Fruit fly (Drosophila melanogaster): Measurements from ENCODE around the gene CG3726.
"Not testable (repeated sequence)": the region's sequence is repeated elsewhere in the genome, so short reads cannot be mapped to it uniquely, and the experiment has no call there.

Gene CG3726

dm6 chrX:5941824-5942223 is 24.9 kb downstream of the CG3726 start:
- no peak for TF ChIP-seq D1 (tag; optimal IDR thresholded peaks at IDR 0.05)
- TF ChIP-seq CG14655 (GFP tag; optimal IDR thresholded peaks at IDR 0.05) = no peak
- no peak for TF ChIP-seq EcR (GFP tag; optimal IDR thresholded peaks at IDR 0.05)
- no peak for TF ChIP-seq fd96Ca (GFP tag; IDR thresholded peaks at IDR 0.05)
- TF ChIP-seq CG34367 (tag; optimal IDR thresholded peaks at IDR 0.05) = no peak
- no peak for TF ChIP-seq CG8301 (tag; optimal IDR thresholded peaks at IDR 0.05)
- TF ChIP-seq CG17806 (tag; optimal IDR thresholded peaks at IDR 0.05) = no peak
- no peak for TF ChIP-seq CG32121 (GFP tag; IDR thresholded peaks at IDR 0.05)
- no peak for TF ChIP-seq CG9948 (tag; optimal IDR thresholded peaks at IDR 0.05)
- no peak for TF ChIP-seq Snoo (tag; optimal IDR thresholded peaks at IDR 0.05)
- no peak for TF ChIP-seq rn (GFP tag; IDR thresholded peaks at IDR 0.05)
- no peak for TF ChIP-seq Pif1A (GFP tag; optimal IDR thresholded peaks at IDR 0.05)
- no peak for TF ChIP-seq CG10348 (GFP tag; IDR thresholded peaks at IDR 0.05)

dm6 chrX:5942306-5942705 is 25.4 kb downstream of the CG3726 start, which contains the start of gene CG12728:
Gene CG12728 (plus strand): TSS chrX:5942606.
- not testable (repeated sequence) for TF ChIP-seq Snoo (tag; optimal IDR thresholded peaks at IDR 0.05); rn (GFP tag; IDR thresholded peaks at IDR 0.05); Pif1B (GFP tag; optimal IDR thresholded peaks at IDR 0.05)

DNA sequence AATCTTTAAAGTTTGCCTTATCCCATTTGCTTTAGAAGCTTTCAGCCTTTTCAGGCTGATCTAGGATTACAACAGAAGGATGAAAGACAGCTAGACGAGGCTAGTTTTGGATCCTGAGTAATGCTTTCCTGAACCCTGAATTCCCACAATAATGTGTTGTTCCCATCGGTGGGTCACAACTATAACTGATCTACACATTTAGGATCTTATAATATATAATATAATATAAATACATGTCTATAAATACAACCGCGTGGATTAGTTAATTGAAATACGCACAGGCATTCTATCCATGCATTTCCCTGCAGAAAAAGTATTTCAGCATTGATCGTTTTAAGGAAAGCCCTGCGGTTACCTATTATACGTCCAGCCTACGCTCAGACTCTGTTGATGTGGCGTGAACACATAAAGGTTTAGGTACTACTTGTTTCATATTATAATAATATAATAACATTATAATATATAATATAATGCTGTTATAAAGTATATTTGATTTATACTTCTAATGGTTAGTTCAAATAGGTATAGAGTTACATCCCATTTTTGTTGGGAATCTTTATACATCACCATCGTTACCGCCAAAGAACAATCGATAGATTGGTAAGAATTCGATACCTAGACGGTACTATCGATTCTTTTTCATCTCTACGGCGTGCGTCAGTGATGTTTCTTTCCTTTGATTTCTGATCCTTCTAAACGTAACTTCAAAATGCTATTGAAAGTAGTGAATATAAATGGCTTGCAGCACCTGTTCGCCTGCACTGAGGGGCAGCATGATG is 28.3 kb downstream of the CG3726 start, which contains the start of gene CG32756:
CG32756 (plus strand) TSS at position 631 of the 779 bp plus-strand sequence.
- not testable (repeated sequence) for TF ChIP-seq CG10348 (GFP tag; IDR thresholded peaks at IDR 0.05); Snoo (tag; optimal IDR thresholded peaks at IDR 0.05); CG15710 (tag; optimal IDR thresholded peaks at IDR 0.05)

DNA sequence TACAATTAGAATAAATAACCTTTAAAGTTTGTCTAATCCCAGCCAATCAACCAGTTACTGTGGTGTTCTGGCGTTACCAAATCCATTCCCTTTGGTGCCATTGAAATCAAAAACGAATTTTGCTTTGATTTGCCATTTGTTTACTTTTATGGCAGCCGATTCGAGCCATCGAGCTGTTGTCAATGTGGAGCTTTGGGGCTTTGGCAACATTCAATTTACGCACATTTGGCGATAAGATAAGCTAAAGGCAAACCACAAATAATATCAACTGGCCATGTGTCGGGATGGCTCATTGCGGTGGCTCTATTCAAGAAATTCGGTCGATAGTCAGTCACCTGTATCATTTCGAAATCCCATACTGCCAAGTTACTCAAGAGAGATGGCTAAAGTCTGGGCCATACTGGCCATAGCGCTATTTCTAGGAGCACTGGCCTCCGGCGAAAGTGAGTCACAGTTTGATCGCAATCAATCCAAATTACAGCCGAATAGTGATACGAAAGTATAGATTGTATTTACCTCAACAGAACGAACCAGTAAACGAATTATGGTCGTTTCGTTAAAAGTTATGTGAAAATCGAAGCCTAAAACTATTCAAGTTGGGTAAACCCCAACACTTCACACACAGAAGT is 31.1 kb downstream of the CG3726 start, which contains the start of gene CG6041:
CG6041 (plus strand) TSS at position 291 of the 629 bp plus-strand sequence.
- TF ChIP-seq Pif1B (GFP tag; optimal IDR thresholded peaks at IDR 0.05) = no peak
- no peak for TF ChIP-seq CG4496 (GFP tag; IDR thresholded peaks at IDR 0.05)
- TF ChIP-seq CG34367 (tag; optimal IDR thresholded peaks at IDR 0.05) = no peak
- TF ChIP-seq CG32121 (GFP tag; IDR thresholded peaks at IDR 0.05) = no peak
- no peak for TF ChIP-seq CG15710 (tag; optimal IDR thresholded peaks at IDR 0.05)
- TF ChIP-seq Snoo (tag; optimal IDR thresholded peaks at IDR 0.05) = no peak
- TF ChIP-seq CG14655 (GFP tag; optimal IDR thresholded peaks at IDR 0.05) = no peak
- no peak for TF ChIP-seq gl (tag; optimal IDR thresholded peaks at IDR 0.05)
- TF ChIP-seq CG8159 (tag; optimal IDR thresholded peaks at IDR 0.05) = no peak
- no peak for TF ChIP-seq Pif1A (GFP tag; optimal IDR thresholded peaks at IDR 0.05)
- TF ChIP-seq fd96Ca (GFP tag; IDR thresholded peaks at IDR 0.05) = no peak

DNA sequence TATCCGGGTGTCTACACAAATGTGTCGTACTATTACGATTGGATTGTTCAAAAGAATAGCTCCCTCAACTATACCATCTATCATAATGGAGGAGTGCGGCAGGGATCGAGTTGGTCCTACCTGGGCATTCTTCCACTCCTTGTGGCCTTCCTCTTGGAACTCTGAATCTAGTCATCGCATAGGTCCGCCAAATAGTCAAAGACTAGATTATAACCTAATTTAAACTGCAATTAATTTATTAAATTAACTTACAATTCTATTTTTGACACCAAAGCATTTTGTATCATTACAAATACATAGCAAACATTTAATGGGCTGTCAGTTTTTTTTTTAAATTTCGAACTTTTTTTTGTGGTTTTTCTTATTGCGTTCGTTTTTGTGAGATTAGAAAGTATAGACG is 33.1 kb downstream of the CG3726 start, which contains the start of gene CG32755:
CG32755 (plus strand) TSS at position 301 of the 400 bp plus-strand sequence.
- TF ChIP-seq Pif1A (GFP tag; optimal IDR thresholded peaks at IDR 0.05) (no peak), D1 (tag; optimal IDR thresholded peaks at IDR 0.05) (no peak), CG9948 (tag; optimal IDR thresholded peaks at IDR 0.05) (no peak), CG34367 (tag; optimal IDR thresholded peaks at IDR 0.05) (no peak), CG14655 (GFP tag; optimal IDR thresholded peaks at IDR 0.05) (no peak), rn (GFP tag; IDR thresholded peaks at IDR 0.05) (no peak), Ets98B (GFP tag; IDR thresholded peaks at IDR 0.05) (no peak), gl (tag; optimal IDR thresholded peaks at IDR 0.05) (no peak), Pif1B (GFP tag; optimal IDR thresholded peaks at IDR 0.05) (no peak), CG4496 (GFP tag; IDR thresholded peaks at IDR 0.05) (no peak), CG8159 (tag; optimal IDR thresholded peaks at IDR 0.05) (no peak), fd96Ca (GFP tag; IDR thresholded peaks at IDR 0.05) (no peak), Snoo (tag; optimal IDR thresholded peaks at IDR 0.05) (no peak), CG10348 (GFP tag; IDR thresholded peaks at IDR 0.05) (no peak), CG32121 (GFP tag; IDR thresholded peaks at IDR 0.05) (no peak), CG8301 (tag; optimal IDR thresholded peaks at IDR 0.05) (no peak), CG17806 (tag; optimal IDR thresholded peaks at IDR 0.05) (no peak)

- TF ChIP-seq CG15710 (tag; optimal IDR thresholded peaks at IDR 0.05) = no peak
- no peak for TF ChIP-seq CG4496 (GFP tag; IDR thresholded peaks at IDR 0.05)
- no peak for TF ChIP-seq rn (GFP tag; IDR thresholded peaks at IDR 0.05)
- no peak for TF ChIP-seq CG10348 (GFP tag; IDR thresholded peaks at IDR 0.05)
- TF ChIP-seq CG17806 (tag; optimal IDR thresholded peaks at IDR 0.05) = no peak
- no peak for TF ChIP-seq CG9948 (tag; optimal IDR thresholded peaks at IDR 0.05)
- TF ChIP-seq CG14655 (GFP tag; optimal IDR thresholded peaks at IDR 0.05) = no peak
- no peak for TF ChIP-seq CG32121 (GFP tag; IDR thresholded peaks at IDR 0.05)
- no peak for TF ChIP-seq D1 (tag; optimal IDR thresholded peaks at IDR 0.05)
These were observed 35.4 kb downstream of the CG3726 start, which contains the start of gene CG6048 for dm6 chrX:5952265-5952664. Gene CG6048 (plus strand): TSS chrX:5952565.

DNA sequence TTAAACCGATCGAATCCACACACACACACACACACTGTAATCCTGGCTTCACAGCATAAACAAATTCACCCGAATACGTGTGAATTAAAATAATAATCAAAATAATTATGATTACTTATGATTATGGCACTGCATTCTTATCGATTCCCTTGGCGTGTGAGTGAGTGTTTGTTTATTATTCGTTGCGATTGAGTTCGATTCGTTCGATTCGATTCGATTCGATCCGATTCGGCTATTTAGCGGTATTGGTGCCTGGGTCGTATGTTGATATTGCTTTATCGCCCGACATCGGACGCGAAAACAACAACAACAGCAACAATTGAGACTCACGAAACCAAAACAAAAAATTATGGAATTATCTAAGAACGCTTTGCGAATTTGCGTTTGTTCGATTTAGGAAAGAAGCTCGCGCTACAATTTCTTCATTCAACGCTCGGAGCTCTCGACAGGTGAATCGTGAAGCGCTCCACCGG is 38.3 kb downstream of the CG3726 start, which contains the start of gene CG6067:
CG6067 (plus strand) TSS at position 423 of the 473 bp plus-strand sequence.
- no peak for TF ChIP-seq fd96Ca (GFP tag; IDR thresholded peaks at IDR 0.05)
- TF ChIP-seq CG10348 (GFP tag; IDR thresholded peaks at IDR 0.05) = no peak
- TF ChIP-seq Pif1A (GFP tag; optimal IDR thresholded peaks at IDR 0.05) = no peak
- TF ChIP-seq CG4496 (GFP tag; IDR thresholded peaks at IDR 0.05) = no peak
- TF ChIP-seq CG32121 (GFP tag; IDR thresholded peaks at IDR 0.05) = no peak
- no peak for TF ChIP-seq gl (tag; optimal IDR thresholded peaks at IDR 0.05)
- no peak for TF ChIP-seq CG14655 (GFP tag; optimal IDR thresholded peaks at IDR 0.05)
- TF ChIP-seq CG17806 (tag; optimal IDR thresholded peaks at IDR 0.05) = no peak
- TF ChIP-seq CG9948 (tag; optimal IDR thresholded peaks at IDR 0.05) = no peak
- TF ChIP-seq EcR (GFP tag; optimal IDR thresholded peaks at IDR 0.05) = no peak
- TF ChIP-seq rn (GFP tag; IDR thresholded peaks at IDR 0.05) = no peak
- TF ChIP-seq CG15710 (tag; optimal IDR thresholded peaks at IDR 0.05) = no peak
- TF ChIP-seq D1 (tag; optimal IDR thresholded peaks at IDR 0.05) = no peak
- TF ChIP-seq CG8159 (tag; optimal IDR thresholded peaks at IDR 0.05) = no peak
- no peak for TF ChIP-seq Ets98B (GFP tag; IDR thresholded peaks at IDR 0.05)
- TF ChIP-seq CG13204 (GFP tag; optimal IDR thresholded peaks at IDR 0.05) = no peak
- TF ChIP-seq Pif1B (GFP tag; optimal IDR thresholded peaks at IDR 0.05) = no peak

Data from whole organism, pupa.